Fruit fly (Drosophila melanogaster) whole organism, embryonic: ENCODE measurements around the gene slp1.

Source experiments
- Asciz ChIP-seq: fragments of 200-800 bp; sonication (Bioruptor generic); optimal IDR thresholded peaks from 2 replicates; lab custom pipeline; 2017; ENCODE audit warnings: missing biosample characterization, mild to moderate bottlenecking, missing genetic modification characterization, missing genetic modification reagents
- Atf3 ChIP-seq: fragments of 200-800 bp; sonication (Bioruptor generic); optimal IDR thresholded peaks from 3 replicates; lab custom pipeline; 2016; ENCODE audit warnings: missing biosample characterization, missing genetic modification characterization
- Atf6 ChIP-seq: fragments of 200-800 bp; sonication (Bioruptor generic); IDR thresholded peaks from 2 replicates; pipeline ENCODE4 v1.3.6; 2022; ENCODE audit warnings: missing biosample characterization, missing genetic modification characterization
- B-H1 ChIP-seq: fragments of 200-800 bp; sonication (Bioruptor generic); IDR thresholded peaks from 3 replicates; pipeline ENCODE4 v1.3.6; 2022; ENCODE audit warnings: missing biosample characterization, missing genetic modification characterization
- Bteb2 ChIP-seq: fragments of 200-800 bp; sonication (Bioruptor generic); optimal IDR thresholded peaks from 2 replicates; lab custom pipeline; 2016; ENCODE audit warnings: missing biosample characterization, missing genetic modification characterization
- C15 ChIP-seq: fragments of 200-800 bp; sonication (Bioruptor generic); IDR thresholded peaks from 3 replicates; pipeline ENCODE4 v1.3.6; 2022; ENCODE audit warnings: missing biosample characterization, missing genetic modification characterization
- CG10654 ChIP-seq: fragments of 200-800 bp; sonication (Bioruptor generic); optimal IDR thresholded peaks from 2 replicates; lab custom pipeline; 2016; ENCODE audit warnings: missing biosample characterization, missing genetic modification characterization
- CG11456 ChIP-seq: fragments of 200-800 bp; sonication (Bioruptor generic); IDR thresholded peaks from 3 replicates; pipeline ENCODE4 v1.3.6; 2022; ENCODE audit warnings: missing biosample characterization, missing genetic modification characterization
- CG11504 ChIP-seq: fragments of 200-800 bp; sonication (Bioruptor generic); optimal IDR thresholded peaks from 3 replicates; lab custom pipeline; 2019; ENCODE audit warnings: missing biosample characterization, mild to moderate bottlenecking, missing genetic modification characterization, moderate library complexity
- CG11696 ChIP-seq: fragments of 200-800 bp; sonication (Bioruptor generic); IDR thresholded peaks from 2 replicates; pipeline ENCODE4 v1.3.6; 2022; ENCODE audit warnings: missing biosample characterization, missing genetic modification characterization
- CG12219 ChIP-seq: fragments of 200-800 bp; sonication (Bioruptor generic); optimal IDR thresholded peaks from 3 replicates; lab custom pipeline; 2018; ENCODE audit warnings: missing biosample characterization, mild to moderate bottlenecking, missing genetic modification characterization
- CG12391 ChIP-seq: fragments of 200-800 bp; sonication (Bioruptor generic); optimal IDR thresholded peaks from 3 replicates; lab custom pipeline; 2018; ENCODE audit warnings: missing biosample characterization, mild to moderate bottlenecking, missing genetic modification characterization, moderate library complexity
- CG15011 ChIP-seq: fragments of 200-800 bp; sonication (Bioruptor generic); optimal IDR thresholded peaks from 3 replicates; lab custom pipeline; 2018; ENCODE audit warnings: missing biosample characterization, mild to moderate bottlenecking, missing genetic modification characterization
- CG16863 ChIP-seq: fragments of 200-800 bp; sonication (Bioruptor generic); optimal IDR thresholded peaks from 3 replicates; lab custom pipeline; 2016; ENCODE audit warnings: missing biosample characterization, missing genetic modification characterization
- CG17802 ChIP-seq: fragments of 200-800 bp; sonication (Bioruptor generic); optimal IDR thresholded peaks from 2 replicates; lab custom pipeline; 2018; ENCODE audit warnings: missing biosample characterization, mild to moderate bottlenecking, missing genetic modification characterization, moderate library complexity
- CG30403 ChIP-seq: fragments of 200-800 bp; sonication (Bioruptor generic); optimal IDR thresholded peaks from 3 replicates; lab custom pipeline; 2016; ENCODE audit warnings: missing biosample characterization, missing genetic modification characterization
- CG31441 ChIP-seq: fragments of 200-800 bp; sonication (Bioruptor generic); IDR thresholded peaks from 2 replicates; pipeline ENCODE4 v1.3.6; 2022; ENCODE audit warnings: missing biosample characterization, missing genetic modification characterization
- CG3163 ChIP-seq: fragments of 200-800 bp; sonication (Bioruptor generic); optimal IDR thresholded peaks from 3 replicates; lab custom pipeline; 2016; ENCODE audit warnings: missing biosample characterization, missing genetic modification characterization
- CG32767 ChIP-seq: fragments of 200-800 bp; sonication (Bioruptor generic); IDR thresholded peaks from 2 replicates; pipeline ENCODE4 v1.3.6; 2022; ENCODE audit warnings: missing biosample characterization, missing genetic modification characterization
- CG33557 ChIP-seq: fragments of 200-800 bp; sonication (Bioruptor generic); optimal IDR thresholded peaks from 2 replicates; lab custom pipeline; 2019; ENCODE audit warnings: missing biosample characterization, mild to moderate bottlenecking, missing genetic modification characterization, moderate library complexity
- CG4282 ChIP-seq: fragments of 200-800 bp; sonication (Bioruptor generic); optimal IDR thresholded peaks from 2 replicates; lab custom pipeline; 2016; ENCODE audit warnings: missing biosample characterization, missing genetic modification characterization
- CG4707 ChIP-seq: fragments of 200-800 bp; sonication (Bioruptor generic); optimal IDR thresholded peaks from 2 replicates; lab custom pipeline; 2018; ENCODE audit warnings: missing biosample characterization, mild to moderate bottlenecking, missing genetic modification characterization, moderate library complexity
- CG7839 ChIP-seq: fragments of 200-800 bp; sonication (Bioruptor generic); optimal IDR thresholded peaks from 3 replicates; lab custom pipeline; 2018; ENCODE audit warnings: missing biosample characterization, mild to moderate bottlenecking, missing genetic modification characterization, moderate library complexity
- Deaf1 ChIP-seq: fragments of 200-800 bp; optimal IDR thresholded peaks from 3 replicates; lab custom pipeline; 2019; ENCODE audit warnings: missing biosample characterization, mild to moderate bottlenecking, missing genetic modification characterization, moderate library complexity
- E2f2 ChIP-seq: fragments of 200-800 bp; sonication (Bioruptor generic); IDR thresholded peaks from 2 replicates; pipeline ENCODE4 v1.3.6; 2022; ENCODE audit warnings: missing biosample characterization, missing genetic modification characterization
- HLH54F ChIP-seq: fragments of 200-800 bp; sonication (Bioruptor generic); optimal IDR thresholded peaks from 3 replicates; lab custom pipeline; 2016; ENCODE audit warnings: missing biosample characterization, missing genetic modification characterization
- Hr3 ChIP-seq: fragments of 200-800 bp; sonication (Bioruptor generic); optimal IDR thresholded peaks from 3 replicates; lab custom pipeline; 2016; ENCODE audit warnings: missing biosample characterization, missing genetic modification characterization
- Mad ChIP-seq: fragments of 200-800 bp; sonication (Bioruptor generic); optimal IDR thresholded peaks from 2 replicates; lab custom pipeline; 2016; ENCODE audit warnings: missing biosample characterization, missing genetic modification characterization
- NfI ChIP-seq: fragments of 200-800 bp; sonication (Bioruptor generic); optimal IDR thresholded peaks from 3 replicates; lab custom pipeline; 2018; ENCODE audit warnings: missing biosample characterization, mild to moderate bottlenecking, missing genetic modification characterization, moderate library complexity
- Optix ChIP-seq: fragments of 200-800 bp; sonication (Bioruptor generic); IDR thresholded peaks from 3 replicates; pipeline ENCODE4 v1.3.6; 2022; ENCODE audit warnings: missing biosample characterization, missing genetic modification characterization
- Ravus ChIP-seq: fragments of 200-800 bp; sonication (Bioruptor generic); IDR thresholded peaks from 2 replicates; pipeline ENCODE4 v1.3.6; 2022; ENCODE audit warnings: missing biosample characterization, missing genetic modification characterization
- Trl ChIP-seq, 3 experiments: fragments of >200 bp in 2 of 3; fragments of 200-800 bp in 1 of 3; sonication (Bioruptor generic) in 1 of 3; optimal IDR thresholded peaks; 2 replicates in 1 of 3; 3 replicates in 2 of 3; lab custom pipeline; 2016 to 2017; ENCODE audit warnings: missing biosample characterization in 1 of 3, missing genetic modification characterization in 1 of 3
- amos ChIP-seq: fragments of 200-800 bp; sonication (Bioruptor generic); IDR thresholded peaks from 2 replicates; pipeline ENCODE4 v1.3.6; 2022; ENCODE audit warnings: missing biosample characterization, missing genetic modification characterization; ENCODE audit not compliant: partially characterized antibody
- az2 ChIP-seq: fragments of 200-800 bp; sonication (Bioruptor generic); optimal IDR thresholded peaks from 3 replicates; lab custom pipeline; 2016; ENCODE audit warnings: missing biosample characterization, missing genetic modification characterization
- bab2 ChIP-seq: fragments of 200-800 bp; sonication (Bioruptor generic); optimal IDR thresholded peaks from 2 replicates; lab custom pipeline; 2016; ENCODE audit warnings: missing biosample characterization, missing genetic modification characterization
- cato ChIP-seq: fragments of 200-800 bp; sonication (Bioruptor generic); optimal IDR thresholded peaks from 2 replicates; lab custom pipeline; 2016; ENCODE audit warnings: missing biosample characterization, missing genetic modification characterization, borderline replicate concordance
- fd3F ChIP-seq: fragments of 200-800 bp; sonication (Bioruptor generic); optimal IDR thresholded peaks from 2 replicates; lab custom pipeline; 2018; ENCODE audit warnings: missing biosample characterization, mild to moderate bottlenecking, missing genetic modification characterization, moderate library complexity
- gem ChIP-seq: fragments of 200-800 bp; sonication (Bioruptor generic); optimal IDR thresholded peaks from 2 replicates; lab custom pipeline; 2019; ENCODE audit warnings: missing biosample characterization, mild to moderate bottlenecking, missing genetic modification characterization, moderate library complexity
- grau ChIP-seq: fragments of 200-800 bp; optimal IDR thresholded peaks from 3 replicates; lab custom pipeline; 2019; ENCODE audit warnings: missing biosample characterization, mild to moderate bottlenecking, missing genetic modification characterization, moderate library complexity
- her ChIP-seq: fragments of 200-800 bp; sonication (Bioruptor generic); optimal IDR thresholded peaks from 2 replicates; lab custom pipeline; 2016; ENCODE audit warnings: missing biosample characterization, missing genetic modification characterization
- hth ChIP-seq: fragments of >200 bp; optimal IDR thresholded peaks from 2 replicates; lab custom pipeline; 2017; ENCODE audit warnings: inconsistent platforms
- lola ChIP-seq, 3 experiments: fragments of >200 bp in 2 of 3; fragments of 200-800 bp in 1 of 3; sonication (Bioruptor generic) in 1 of 3; optimal IDR thresholded peaks; 2 replicates each; lab custom pipeline; 2017 to 2019; ENCODE audit warnings: missing biosample characterization in 3 of 3, missing genetic modification characterization in 3 of 3, mild to moderate bottlenecking in 1 of 3, moderate library complexity in 1 of 3
- ranshi ChIP-seq: fragments of 200-800 bp; sonication (Bioruptor generic); IDR thresholded peaks from 2 replicates; pipeline ENCODE4 v1.3.6; 2022; ENCODE audit warnings: missing biosample characterization, missing genetic modification characterization
- sc ChIP-seq, 3 experiments: fragments of >200 bp in 2 of 3; fragments of 200-800 bp in 1 of 3; sonication (Bioruptor generic) in 1 of 3; optimal IDR thresholded peaks; 2 replicates in 2 of 3; 3 replicates in 1 of 3; lab custom pipeline; 2017; ENCODE audit warnings: mild to moderate bottlenecking in 1 of 3, missing biosample characterization in 1 of 3, missing genetic modification characterization in 1 of 3, missing genetic modification reagents in 1 of 3
- sisA ChIP-seq: fragments of 200-800 bp; sonication (Bioruptor generic); IDR thresholded peaks from 2 replicates; pipeline ENCODE4 v1.3.6; 2022; ENCODE audit warnings: missing biosample characterization, missing genetic modification characterization
- slp2 ChIP-seq: fragments of 200-800 bp; sonication (Bioruptor generic); optimal IDR thresholded peaks from 2 replicates; lab custom pipeline; 2016; ENCODE audit warnings: missing biosample characterization, missing genetic modification characterization
- sqz ChIP-seq: fragments of 200-800 bp; sonication (Bioruptor generic); optimal IDR thresholded peaks from 3 replicates; lab custom pipeline; 2018; ENCODE audit warnings: missing biosample characterization, mild to moderate bottlenecking, missing genetic modification characterization
- zfh1 ChIP-seq: fragments of 200-800 bp; sonication (Bioruptor generic); IDR thresholded peaks from 3 replicates; pipeline ENCODE4 v1.3.6; 2022; ENCODE audit warnings: missing biosample characterization, missing genetic modification characterization

slp1 gene

DNA sequence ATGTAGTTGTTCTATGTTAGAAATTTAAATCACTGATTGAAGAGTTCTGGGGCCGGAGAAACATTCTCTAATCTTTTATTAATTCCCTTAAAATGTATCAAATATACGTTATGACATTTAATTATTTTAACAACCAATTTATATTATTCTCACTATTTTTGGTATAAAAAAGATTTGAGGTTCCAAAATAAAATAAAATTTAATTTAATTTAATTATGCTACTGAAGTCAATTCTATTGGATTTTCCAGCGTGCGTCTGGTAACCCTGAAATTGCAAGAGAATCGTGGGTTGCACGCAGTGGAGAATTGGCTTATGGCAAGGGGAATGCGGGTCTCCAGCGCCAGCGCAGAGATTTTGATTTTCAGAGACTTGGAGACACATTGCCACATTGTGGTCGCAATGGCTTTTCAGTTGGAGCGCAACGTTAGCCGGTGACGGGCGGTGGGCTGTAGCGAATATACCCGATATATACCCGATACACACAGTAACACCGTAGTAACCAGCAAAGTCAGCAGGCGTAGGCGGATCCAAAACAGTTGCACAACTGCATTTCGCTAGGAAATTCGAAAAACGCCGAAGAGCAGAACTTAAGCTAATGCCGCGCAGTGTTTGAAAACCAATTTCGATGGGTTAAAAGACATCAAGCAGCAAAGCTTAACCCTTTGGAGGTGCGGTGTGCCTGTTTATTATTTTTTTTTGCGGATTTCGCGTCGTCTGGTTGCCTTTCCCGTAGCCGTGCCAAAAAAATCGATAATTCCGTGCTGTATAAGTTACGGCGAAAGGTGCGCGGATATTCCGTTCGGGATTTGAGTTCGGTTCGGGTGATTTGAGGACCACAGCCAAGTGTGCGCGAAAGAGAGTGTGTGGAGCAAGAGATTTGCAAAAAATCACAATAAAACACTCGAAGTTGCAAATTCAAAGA is 19.9 kb upstream of the slp1 start (continued):
- TF ChIP-seq Trl (optimal IDR thresholded peaks at IDR 0.05; lab: Kevin White, UChicago) (peak in 1 of 2 experiments; percentile 3), Trl (GFP tag; optimal IDR thresholded peaks at IDR 0.05; lab: Kevin White, UChicago) (no peak), Atf3 (no peak), grau (tag; lab: Kevin White, UChicago) (peak; percentile 29), Deaf1 (tag; lab: Kevin White, UChicago) (peak; percentile 81), CG32767 (no peak), C15 (no peak), Atf6 (GFP tag; lab: Robert Waterston, UW) (no peak), her (GFP tag; lab: Kevin White, UChicago) (no peak), Hr3 (GFP tag; lab: Kevin White, UChicago) (no peak), NfI (GFP tag; lab: Kevin White, UChicago) (peak; percentile 2), CG11696 (GFP tag; lab: Robert Waterston, UW) (no peak), CG7839 (peak; percentile 12), CG10654 (GFP tag; lab: Kevin White, UChicago) (no peak), CG12219 (no peak), amos (GFP tag; lab: Robert Waterston, UW) (peak; percentile 24; the same call in 1 of the 2 replicates), slp2 (GFP tag; lab: Kevin White, UChicago) (no peak), cato (no peak), CG30403 (GFP tag; lab: Kevin White, UChicago) (peak; percentile 43), ranshi (GFP tag; lab: Robert Waterston, UW) (peak; percentile 4; the same call in 1 of the 2 replicates), CG4707 (GFP tag; lab: Kevin White, UChicago) (no peak), Asciz (GFP tag; lab: Kevin White, UChicago) (peak; percentile 14), CG15011 (GFP tag; lab: Kevin White, UChicago) (no peak), HLH54F (GFP tag; lab: Kevin White, UChicago) (no peak), CG31441 (GFP tag; lab: Robert Waterston, UW) (peak; percentile 30), az2 (GFP tag; lab: Kevin White, UChicago) (peak; percentile 53), fd3F (GFP tag; lab: Kevin White, UChicago) (no peak), lola (GFP tag; optimal IDR thresholded peaks at IDR 0.05; lab: Kevin White, UChicago) (peak in 1 of 3 experiments; percentile 82), Bteb2 (GFP tag; lab: Kevin White, UChicago) (no peak), CG4282 (GFP tag; lab: Kevin White, UChicago) (no peak), CG3163 (no peak), Optix (peak; percentile 43; the same call in 1 of the 3 replicates), B-H1 (GFP tag; lab: Robert Waterston, UW) (peak; percentile 21; the same call in 1 of the 3 replicates), sc (optimal IDR thresholded peaks at IDR 0.05; lab: Kevin White, UChicago) (no peak), sc (GFP tag; optimal IDR thresholded peaks at IDR 0.05; lab: Kevin White, UChicago) (no peak), sqz (peak; percentile 27), CG33557 (GFP tag; lab: Kevin White, UChicago) (peak; percentile 28), CG12391 (tag; lab: Kevin White, UChicago) (peak; percentile 48), gem (peak; percentile 68), CG11504 (tag; lab: Kevin White, UChicago) (peak; percentile 78), CG16863 (GFP tag; lab: Kevin White, UChicago) (no peak), CG11456 (peak; percentile 19; the same call in 1 of the 3 replicates), E2f2 (no peak), Ravus (GFP tag; lab: Robert Waterston, UW) (no peak; the same call in none of the 2 replicates), Mad (no peak), bab2 (GFP tag; lab: Kevin White, UChicago) (no peak), CG17802 (tag; lab: Kevin White, UChicago) (peak; percentile 13), hth (lab: Kevin White, UChicago) (no peak), zfh1 (peak; percentile 52; the same call in 2 of the 3 replicates), sisA (GFP tag; lab: Robert Waterston, UW) (peak; percentile 24; the same call in 1 of the 2 replicates)
